Fruit fly (Drosophila melanogaster): ENCODE data around the gene CG42446.

CG42446 gene

dm6 chr3R:16341817-16342374, 18.0 kb downstream of the CG42446 start, which contains the start of the genes SF2 and pad (continued):
- peak; percentile 45 for TF ChIP-seq CG1603 (tag; optimal IDR thresholded peaks at IDR 0.05)
- TF ChIP-seq danr (GFP tag; IDR thresholded peaks at IDR 0.05), result peak; percentile 54; the same call in 1 of the 2 replicates
- peak; percentile 89 for TF ChIP-seq CG6272 (GFP tag; IDR thresholded peaks at IDR 0.05)
- peak; percentile 72 for TF ChIP-seq CG4820 (GFP tag; optimal IDR thresholded peaks at IDR 0.05)
- TF ChIP-seq CG12155 (GFP tag; optimal IDR thresholded peaks at IDR 0.05), result peak; percentile 81
- TF ChIP-seq gt (GFP tag; IDR thresholded peaks at IDR 0.05), result no peak
- peak; percentile 84 for TF ChIP-seq CG13775 (GFP tag; optimal IDR thresholded peaks at IDR 0.05)
- peak; percentile 29 for TF ChIP-seq Dp (GFP tag; optimal IDR thresholded peaks at IDR 0.05)
- peak; percentile 72 for TF ChIP-seq pum (GFP tag; optimal IDR thresholded peaks at IDR 0.05)
- TF ChIP-seq CG11085 (GFP tag; IDR thresholded peaks at IDR 0.05), result peak; percentile 69
- TF ChIP-seq p53 (GFP tag; optimal IDR thresholded peaks at IDR 0.05), result peak; percentile 64
- peak; percentile 61 for TF ChIP-seq CG16815 (GFP tag; optimal IDR thresholded peaks at IDR 0.05)
- TF ChIP-seq CG2889 (GFP tag; IDR thresholded peaks at IDR 0.05), result peak; percentile 38; the same call in 1 of the 3 replicates
- peak; percentile 5 for TF ChIP-seq ab (GFP tag; optimal IDR thresholded peaks at IDR 0.05)
- TF ChIP-seq chm (GFP tag; IDR thresholded peaks at IDR 0.05), result no peak
- peak; percentile 39 for TF ChIP-seq CG3407 (GFP tag; optimal IDR thresholded peaks at IDR 0.05)
- TF ChIP-seq amos (GFP tag; IDR thresholded peaks at IDR 0.05; ENCODE audit: partially characterized antibody), result peak; percentile 88
- peak; percentile 84 for TF ChIP-seq grau (tag; optimal IDR thresholded peaks at IDR 0.05)
- peak; percentile 5 for TF ChIP-seq CG17912 (GFP tag; optimal IDR thresholded peaks at IDR 0.05)
- TF ChIP-seq CG1024 (GFP tag; IDR thresholded peaks at IDR 0.05), result 0 out of 2 replicates have a peak, but pooled peaks have one; percentile 29
- TF ChIP-seq Abd-B (GFP tag; optimal IDR thresholded peaks at IDR 0.05), result peak; percentile 84
- TF ChIP-seq TFAM (GFP tag; optimal IDR thresholded peaks at IDR 0.05), result no peak
- no peak for TF ChIP-seq yki (optimal IDR thresholded peaks at IDR 0.05)
- TF ChIP-seq CG12104 (GFP tag; optimal IDR thresholded peaks at IDR 0.05), result peak; percentile 82
- TF ChIP-seq CG8944 (GFP tag; optimal IDR thresholded peaks at IDR 0.05), result peak; percentile 66
- peak; percentile 62 for TF ChIP-seq stwl (tag; optimal IDR thresholded peaks at IDR 0.05)
- no peak for TF ChIP-seq CG6854 (GFP tag; optimal IDR thresholded peaks at IDR 0.05)
- peak; percentile 66 for TF ChIP-seq maf-S (GFP tag; optimal IDR thresholded peaks at IDR 0.05)
- TF ChIP-seq HmgD (GFP tag; optimal IDR thresholded peaks at IDR 0.05), result no peak
- peak; percentile 16 for TF ChIP-seq CG32767 (GFP tag; IDR thresholded peaks at IDR 0.05)
- peak; percentile 68 to 79 for TF ChIP-seq chif (GFP tag; optimal IDR thresholded peaks at IDR 0.05)
- TF ChIP-seq Jarid2 (GFP tag; optimal IDR thresholded peaks at IDR 0.05), result peak; percentile 39
- TF ChIP-seq run (tag; optimal IDR thresholded peaks at IDR 0.05), result peak; percentile 51
- peak; percentile 84 for TF ChIP-seq B-H2 (GFP tag; optimal IDR thresholded peaks at IDR 0.05)
- no peak for TF ChIP-seq Kr (GFP tag; optimal IDR thresholded peaks at IDR 0.05)
- peak; percentile 64; the same call in 1 of the 2 replicates for TF ChIP-seq CG11247 (GFP tag; IDR thresholded peaks at IDR 0.05)
- TF ChIP-seq CG18476 (GFP tag; optimal IDR thresholded peaks at IDR 0.05), result peak; percentile 64
- TF ChIP-seq YL-1 (GFP tag; optimal IDR thresholded peaks at IDR 0.05), result peak; percentile 90
- peak; percentile 57 for TF ChIP-seq ERR (GFP tag; optimal IDR thresholded peaks at IDR 0.05)
- peak; percentile 74; the same call in 2 of the 3 replicates for TF ChIP-seq CG11456 (GFP tag; IDR thresholded peaks at IDR 0.05)
- TF ChIP-seq CG1832 (GFP tag; optimal IDR thresholded peaks at IDR 0.05), result no peak
- TF ChIP-seq Chrac-16 (GFP tag; optimal IDR thresholded peaks at IDR 0.05), result peak; percentile 87
- peak; percentile 94 for TF ChIP-seq unc-4 (GFP tag; IDR thresholded peaks at IDR 0.05; ENCODE audit: partially characterized antibody)
- TF ChIP-seq br (optimal IDR thresholded peaks at IDR 0.05), result no peak
- TF ChIP-seq dysf (GFP tag; IDR thresholded peaks at IDR 0.05), result peak; percentile 73
- peak; percentile 83 for TF ChIP-seq gfzf (GFP tag; optimal IDR thresholded peaks at IDR 0.05)
- peak; percentile 65 for TF ChIP-seq nau (GFP tag; optimal IDR thresholded peaks at IDR 0.05)
- TF ChIP-seq CG10209 (GFP tag; optimal IDR thresholded peaks at IDR 0.05), result peak; percentile 71
- no peak for TF ChIP-seq CG10321 (GFP tag; IDR thresholded peaks at IDR 0.05)
- peak; percentile 49 for TF ChIP-seq CG12744 (GFP tag; optimal IDR thresholded peaks at IDR 0.05)
- TF ChIP-seq abd-A (tag; optimal IDR thresholded peaks at IDR 0.05), result peak; percentile 85
